Worm (Caenorhabditis elegans) whole organism, early embryonic: ENCODE data around the gene pgm-2.

Experiments used
- F13C5.2 ChIP-seq: sonication (generic microtip); optimal IDR thresholded peaks from 2 replicates; lab custom pipeline; 2017; ENCODE audit warnings: mild to moderate bottlenecking, missing genetic modification characterization, inconsistent platforms, missing compliant biosample characterization
- ama-1 ChIP-seq: fragments of 150-350 bp; optimal IDR thresholded peaks from 2 replicates; lab custom pipeline; 2014
- tbx-11 ChIP-seq: fragments of 200-800 bp; sonication (Bioruptor generic); IDR thresholded peaks from 2 replicates; pipeline ENCODE4 v1.3.6; 2022; ENCODE audit warnings: missing genetic modification characterization, missing compliant biosample characterization
- tbx-37 ChIP-seq: fragments of 200-800 bp; sonication (Bioruptor generic); conservative IDR thresholded peaks from 2 replicates; pipeline ENCODE4 v1.3.6; 2022; ENCODE audit warnings: missing genetic modification reagents, missing genetic modification characterization, missing compliant biosample characterization

- TF ChIP-seq F13C5.2 (tag; lab: Kevin White, UChicago), result no peak
- no peak for TF ChIP-seq tbx-37
- no peak for TF ChIP-seq ama-1 (lab: Kevin White, UChicago)
- no peak for TF ChIP-seq tbx-11 (GFP tag; lab: Robert Waterston, UW)
Measured at ce11 chrIII:13258752-13259151, 40.4 kb upstream of the pgm-2 start.
